Fruit fly (Drosophila melanogaster): ENCODE results near the gene CG6766.

The CG6766 gene

dm6 chr2L:12007331-12007791, 33.1 kb downstream of the CG6766 start (continued):
- TF ChIP-seq esn (GFP tag; optimal IDR thresholded peaks at IDR 0.05) (peak; percentile 53), Ets21C (GFP tag; optimal IDR thresholded peaks at IDR 0.05) (peak; percentile 18), fd85E (GFP tag; optimal IDR thresholded peaks at IDR 0.05) (peak; percentile 78), lz (GFP tag; optimal IDR thresholded peaks at IDR 0.05) (peak; percentile 49), CG31627 (GFP tag; optimal IDR thresholded peaks at IDR 0.05) (peak; percentile 23), Sox14 (GFP tag; optimal IDR thresholded peaks at IDR 0.05) (peak; percentile 80), salr (GFP tag; optimal IDR thresholded peaks at IDR 0.05) (peak; percentile 34 to 37), CG34406 (GFP tag; optimal IDR thresholded peaks at IDR 0.05) (peak; percentile 31), CG32006 (GFP tag; optimal IDR thresholded peaks at IDR 0.05) (peak; percentile 68), Lpt (GFP tag; optimal IDR thresholded peaks at IDR 0.05) (peak; percentile 91), CG6808 (GFP tag; optimal IDR thresholded peaks at IDR 0.05) (peak; percentile 82), Smox (GFP tag; optimal IDR thresholded peaks at IDR 0.05) (peak; percentile 66), CG8319 (GFP tag; optimal IDR thresholded peaks at IDR 0.05) (peak; percentile 60), fkh (GFP tag; optimal IDR thresholded peaks at IDR 0.05) (peak; percentile 80), pdm3 (GFP tag; optimal IDR thresholded peaks at IDR 0.05) (peak; percentile 67), OdsH (GFP tag; optimal IDR thresholded peaks at IDR 0.05) (peak; percentile 24), CG6163 (GFP tag; IDR thresholded peaks at IDR 0.05) (no peak), CG8119 (GFP tag; IDR thresholded peaks at IDR 0.05) (no peak), CG6276 (GFP tag; optimal IDR thresholded peaks at IDR 0.05) (peak; percentile 78), achi (GFP tag; optimal IDR thresholded peaks at IDR 0.05) (peak; percentile 43), CG11902 (GFP tag; optimal IDR thresholded peaks at IDR 0.05) (no peak), CG10631 (GFP tag; optimal IDR thresholded peaks at IDR 0.05) (no peak), Eip78C (GFP tag) (peak; percentile 91), net (GFP tag; optimal IDR thresholded peaks at IDR 0.05) (peak; percentile 75), Met (GFP tag; optimal IDR thresholded peaks at IDR 0.05) (peak; percentile 57), Sox102F (GFP tag; optimal IDR thresholded peaks at IDR 0.05) (peak; percentile 68)

- TF ChIP-seq fd59A (GFP tag; optimal IDR thresholded peaks at IDR 0.05) (peak; percentile 81), CG31627 (GFP tag; optimal IDR thresholded peaks at IDR 0.05) (peak; percentile 75), CG8632 (GFP tag; optimal IDR thresholded peaks at IDR 0.05) (peak; percentile 92), Sox102F (GFP tag; optimal IDR thresholded peaks at IDR 0.05) (peak; percentile 52), net (GFP tag; optimal IDR thresholded peaks at IDR 0.05) (peak; percentile 82), acj6 (GFP tag; optimal IDR thresholded peaks at IDR 0.05) (peak; percentile 88), CG11294 (GFP tag; IDR thresholded peaks at IDR 0.05) (no peak), CG11902 (GFP tag; optimal IDR thresholded peaks at IDR 0.05) (peak; percentile 87), cyc (GFP tag; optimal IDR thresholded peaks at IDR 0.05) (peak; percentile 82), eg (GFP tag; IDR thresholded peaks at IDR 0.05) (no peak), Blimp-1 (GFP tag; optimal IDR thresholded peaks at IDR 0.05) (peak; percentile 97), Sox14 (GFP tag; optimal IDR thresholded peaks at IDR 0.05) (peak; percentile 59), CG9139 (GFP tag; optimal IDR thresholded peaks at IDR 0.05) (peak; percentile 87), Lpt (GFP tag; optimal IDR thresholded peaks at IDR 0.05) (peak; percentile 76), CG6854 (GFP tag; optimal IDR thresholded peaks at IDR 0.05) (no peak), CG10631 (GFP tag; optimal IDR thresholded peaks at IDR 0.05) (peak; percentile 93), CG6808 (GFP tag; optimal IDR thresholded peaks at IDR 0.05) (peak; percentile 93), Eip75B (GFP tag; optimal IDR thresholded peaks at IDR 0.05) (peak; percentile 90), CG8119 (GFP tag; IDR thresholded peaks at IDR 0.05) (no peak), dsx (GFP tag; optimal IDR thresholded peaks at IDR 0.05; ENCODE audit: poor library complexity, severe bottlenecking) (peak; percentile 80), Hr38 (GFP tag; optimal IDR thresholded peaks at IDR 0.05) (no peak), esn (GFP tag; optimal IDR thresholded peaks at IDR 0.05) (peak; percentile 87), CG34406 (GFP tag; optimal IDR thresholded peaks at IDR 0.05) (peak; percentile 91), svp (GFP tag) (peak; percentile 98), dac (GFP tag; optimal IDR thresholded peaks at IDR 0.05) (peak; percentile 57), CG4318 (GFP tag; optimal IDR thresholded peaks at IDR 0.05) (peak; percentile 86), achi (GFP tag; optimal IDR thresholded peaks at IDR 0.05) (peak; percentile 89), fd85E (GFP tag; optimal IDR thresholded peaks at IDR 0.05) (peak; percentile 14), Smox (GFP tag; optimal IDR thresholded peaks at IDR 0.05) (peak; percentile 72), CG8319 (GFP tag; optimal IDR thresholded peaks at IDR 0.05) (peak; percentile 76), ss (GFP tag; optimal IDR thresholded peaks at IDR 0.05) (peak; percentile 91 to 96), CG6276 (GFP tag; optimal IDR thresholded peaks at IDR 0.05) (peak; percentile 83), fkh (GFP tag; optimal IDR thresholded peaks at IDR 0.05) (peak; percentile 97), Ets96B (tag; optimal IDR thresholded peaks at IDR 0.05) (peak; percentile 95), CG11762 (GFP tag; optimal IDR thresholded peaks at IDR 0.05; ENCODE audit: insufficient read depth) (peak; percentile 84), CG1621 (tag; optimal IDR thresholded peaks at IDR 0.05) (no peak)
These were observed 33.8 kb downstream of the CG6766 start for dm6 chr2L:12006397-12007330.
